Worm (Caenorhabditis elegans): ENCODE results near the gene C10B5.3.

DNA sequence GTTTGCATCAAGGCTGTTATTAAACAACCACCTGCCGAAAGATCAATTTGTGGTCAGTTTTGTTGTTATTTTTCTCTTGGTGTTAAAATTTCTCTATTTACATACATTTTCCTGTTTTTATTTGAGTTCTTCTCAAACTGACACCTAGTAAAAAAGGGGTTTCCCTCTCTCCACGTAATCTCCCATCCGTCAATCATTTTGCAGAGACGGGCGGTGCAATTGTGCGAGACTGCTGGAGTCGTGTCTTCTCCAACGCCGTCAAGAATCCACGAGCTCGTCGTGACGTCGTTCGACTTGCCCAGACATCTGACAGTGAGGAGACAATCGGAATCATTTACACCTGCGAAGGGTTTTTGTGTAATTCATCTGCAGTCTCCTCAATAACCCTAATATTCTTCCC, 38.4 kb upstream of the C10B5.3 start:
- no peak for TF ChIP-seq pha-4 (tag; optimal IDR thresholded peaks at IDR 0.05)
- no peak for TF ChIP-seq lin-13 (tag; optimal IDR thresholded peaks at IDR 0.05)
- TF ChIP-seq sptf-1 (tag; optimal IDR thresholded peaks at IDR 0.05) = no peak
- no peak for TF ChIP-seq snpc-4 (tag; optimal IDR thresholded peaks at IDR 0.05)
- no peak for TF ChIP-seq blmp-1 (tag; optimal IDR thresholded peaks at IDR 0.05)
- no peak for TF ChIP-seq nhr-28 (tag; optimal IDR thresholded peaks at IDR 0.05)
